Fruit fly (Drosophila melanogaster): ENCODE results near the gene Tm2.

Tm2 gene

DNA sequence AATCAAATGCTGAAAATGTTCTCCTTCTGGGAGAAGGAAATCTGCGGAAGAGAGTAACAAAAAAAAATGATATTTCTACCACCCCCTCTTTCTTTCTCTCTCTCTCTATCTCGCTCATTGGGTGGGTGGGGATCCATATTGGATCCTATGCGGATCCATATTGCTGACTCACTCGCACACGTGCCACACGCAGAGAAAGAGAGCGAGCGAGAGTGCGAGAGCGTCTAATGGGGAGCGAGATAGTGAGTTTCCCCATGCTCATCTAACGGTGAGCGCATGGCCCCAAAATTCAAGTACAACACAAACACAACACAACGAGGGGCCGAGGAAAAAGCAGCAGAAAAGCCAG lies 23.3 kb upstream of the Tm2 start (continued):
- TF ChIP-seq CG11398 (GFP tag; optimal IDR thresholded peaks at IDR 0.05) (no peak), Hey (tag; optimal IDR thresholded peaks at IDR 0.05) (no peak), CG12155 (GFP tag; optimal IDR thresholded peaks at IDR 0.05) (no peak), CG12104 (GFP tag; optimal IDR thresholded peaks at IDR 0.05) (no peak), CG7786 (GFP tag; optimal IDR thresholded peaks at IDR 0.05) (no peak), hth (optimal IDR thresholded peaks at IDR 0.05) (no peak), Nf-YB (GFP tag; optimal IDR thresholded peaks at IDR 0.05) (peak; percentile 55), kni (GFP tag; optimal IDR thresholded peaks at IDR 0.05) (peak; percentile 69), pfk (GFP tag; optimal IDR thresholded peaks at IDR 0.05) (no peak), Jarid2 (GFP tag; optimal IDR thresholded peaks at IDR 0.05) (no peak), CG18599 (GFP tag; optimal IDR thresholded peaks at IDR 0.05) (no peak), CG14050 (GFP tag; IDR thresholded peaks at IDR 0.05) (no peak), phol (tag; optimal IDR thresholded peaks at IDR 0.05) (peak; percentile 53), psq (GFP tag; optimal IDR thresholded peaks at IDR 0.05) (no peak), cwo (GFP tag; optimal IDR thresholded peaks at IDR 0.05) (peak; percentile 70), CG11247 (GFP tag; IDR thresholded peaks at IDR 0.05) (no peak), Med (GFP tag) (peak; percentile 64), Meics (GFP tag; optimal IDR thresholded peaks at IDR 0.05) (no peak), nerfin-2 (GFP tag; IDR thresholded peaks at IDR 0.05; ENCODE audit: partially characterized antibody) (no peak), gcm2 (GFP tag; optimal IDR thresholded peaks at IDR 0.05) (no peak), Blimp-1 (GFP tag; optimal IDR thresholded peaks at IDR 0.05) (no peak), E2f1 (GFP tag; IDR thresholded peaks at IDR 0.05) (no peak), pho (GFP tag; optimal IDR thresholded peaks at IDR 0.05) (no peak), CG12219 (GFP tag; optimal IDR thresholded peaks at IDR 0.05) (peak; percentile 35), Lpt (GFP tag; optimal IDR thresholded peaks at IDR 0.05) (no peak), Oli (tag; optimal IDR thresholded peaks at IDR 0.05) (no peak), yki (optimal IDR thresholded peaks at IDR 0.05) (peak; percentile 87), gem (tag; optimal IDR thresholded peaks at IDR 0.05) (no peak), CG11723 (GFP tag; optimal IDR thresholded peaks at IDR 0.05) (no peak), CG10267 (tag; optimal IDR thresholded peaks at IDR 0.05) (no peak), CG10543 (GFP tag; optimal IDR thresholded peaks at IDR 0.05) (no peak), CG9609 (GFP tag; optimal IDR thresholded peaks at IDR 0.05) (no peak), CG14965 (GFP tag; optimal IDR thresholded peaks at IDR 0.05; ENCODE audit: borderline replicate concordance) (no peak), ro (GFP tag; IDR thresholded peaks at IDR 0.05) (no peak), Six4 (GFP tag; optimal IDR thresholded peaks at IDR 0.05) (no peak), CG14710 (tag; optimal IDR thresholded peaks at IDR 0.05) (no peak), GATAe (GFP tag; conservative IDR thresholded peaks at IDR 0.05) (no peak), CG6765 (GFP tag; optimal IDR thresholded peaks at IDR 0.05) (peak; percentile 19), CoRest (tag; optimal IDR thresholded peaks at IDR 0.05) (no peak), Nf-YC (tag; optimal IDR thresholded peaks at IDR 0.05) (no peak), disco-r (GFP tag; optimal IDR thresholded peaks at IDR 0.05) (no peak), sima (GFP tag; optimal IDR thresholded peaks at IDR 0.05) (no peak), CG2889 (GFP tag; IDR thresholded peaks at IDR 0.05) (no peak), nerfin-1 (tag; optimal IDR thresholded peaks at IDR 0.05) (no peak), bcd (GFP tag; optimal IDR thresholded peaks at IDR 0.05) (no peak), Fer1 (GFP tag; optimal IDR thresholded peaks at IDR 0.05) (peak; percentile 37), tap (tag; optimal IDR thresholded peaks at IDR 0.05) (no peak), Optix (GFP tag; IDR thresholded peaks at IDR 0.05) (no peak), TFAM (GFP tag; optimal IDR thresholded peaks at IDR 0.05) (no peak), Xrp1 (GFP tag; IDR thresholded peaks at IDR 0.05) (no peak), sug (tag; optimal IDR thresholded peaks at IDR 0.05) (peak; percentile 96), Atf6 (GFP tag; IDR thresholded peaks at IDR 0.05) (no peak), CG12744 (GFP tag; optimal IDR thresholded peaks at IDR 0.05) (no peak)
